Fruit fly (Drosophila melanogaster): Measurements from ENCODE around the gene by.

The by gene

DNA sequence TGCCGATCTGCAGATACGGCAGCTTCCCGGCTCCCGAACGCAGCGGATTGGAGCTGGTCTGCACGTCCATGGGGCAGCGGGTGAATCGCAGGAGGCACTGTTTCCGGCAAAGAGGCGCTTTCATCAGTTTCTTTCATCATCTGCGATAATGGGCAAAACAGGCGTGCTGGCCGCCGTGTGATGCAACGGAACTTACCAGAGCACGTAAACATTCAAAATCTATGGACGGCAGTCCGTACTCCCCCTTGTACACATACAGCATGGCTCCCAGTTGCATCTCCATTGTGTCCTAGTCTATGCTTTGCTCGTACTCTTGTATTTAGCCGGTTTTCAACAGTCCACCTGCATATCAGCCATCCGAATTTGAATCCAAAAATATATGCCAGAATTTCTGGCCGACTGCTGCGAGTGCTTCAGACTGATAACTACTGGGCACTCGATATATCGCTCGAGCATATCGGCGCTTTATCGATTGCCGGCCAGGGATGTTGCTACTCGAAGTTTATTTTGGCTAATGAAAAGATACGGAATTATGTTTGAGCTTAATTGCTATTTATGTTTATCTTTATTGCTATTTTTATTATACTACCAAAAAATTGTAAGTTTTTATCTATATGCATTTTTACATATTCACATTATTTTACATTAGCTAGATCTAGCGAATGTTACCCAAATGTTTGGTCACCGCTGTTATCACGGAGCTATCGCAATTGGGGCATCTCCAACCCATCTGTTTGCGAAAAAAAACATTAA, 30.6 kb upstream of the by start, which contains the start of the genes CG9393 and Vps45 (continued):
- TF ChIP-seq row (GFP tag; IDR thresholded peaks at IDR 0.05) (peak; percentile 89), Ada2b (GFP tag; IDR thresholded peaks at IDR 0.05) (peak; percentile 15; the same call in 1 of the 2 replicates), Max (GFP tag; optimal IDR thresholded peaks at IDR 0.05) (peak; percentile 80), Dref (GFP tag; IDR thresholded peaks at IDR 0.05) (peak; percentile 91), CG13894 (tag; optimal IDR thresholded peaks at IDR 0.05) (no peak), tio (GFP tag; optimal IDR thresholded peaks at IDR 0.05) (no peak), toy (GFP tag; IDR thresholded peaks at IDR 0.05) (no peak), CG4617 (GFP tag; optimal IDR thresholded peaks at IDR 0.05; ENCODE audit: borderline replicate concordance) (peak; percentile 75), klu (GFP tag; IDR thresholded peaks at IDR 0.05) (peak; percentile 54), D19B (GFP tag; optimal IDR thresholded peaks at IDR 0.05) (no peak), CG11723 (GFP tag; optimal IDR thresholded peaks at IDR 0.05) (no peak), crp (GFP tag; optimal IDR thresholded peaks at IDR 0.05) (peak; percentile 28 to 82), Jarid2 (GFP tag; optimal IDR thresholded peaks at IDR 0.05) (no peak), CG10267 (tag; optimal IDR thresholded peaks at IDR 0.05) (peak; percentile 65), jigr1 (GFP tag; IDR thresholded peaks at IDR 0.05) (no peak), MTF-1 (GFP tag; optimal IDR thresholded peaks at IDR 0.05; ENCODE audit: borderline replicate concordance) (no peak), CG17612 (GFP tag; IDR thresholded peaks at IDR 0.05) (no peak), CG6765 (GFP tag; optimal IDR thresholded peaks at IDR 0.05) (no peak), Hr3 (GFP tag; optimal IDR thresholded peaks at IDR 0.05) (peak; percentile 69), CG7357 (GFP tag; IDR thresholded peaks at IDR 0.05) (no peak), chif (GFP tag; optimal IDR thresholded peaks at IDR 0.05) (peak; percentile 38 to 57), CG12769 (tag; optimal IDR thresholded peaks at IDR 0.05) (no peak), Elba2 (GFP tag; optimal IDR thresholded peaks at IDR 0.05) (peak; percentile 13), CG12744 (GFP tag; optimal IDR thresholded peaks at IDR 0.05) (peak; percentile 50), sens (GFP tag) (peak; percentile 94), ken (GFP tag; IDR thresholded peaks at IDR 0.05) (no peak; the same call in 2 of the 3 replicates), Eip74EF (GFP tag; optimal IDR thresholded peaks at IDR 0.05) (no peak), CG10654 (GFP tag; optimal IDR thresholded peaks at IDR 0.05) (peak; percentile 59), Fer2 (tag; optimal IDR thresholded peaks at IDR 0.05) (peak; percentile 58), unpg (GFP tag; optimal IDR thresholded peaks at IDR 0.05) (no peak), CG3726 (GFP tag; IDR thresholded peaks at IDR 0.05) (no peak), CG14050 (GFP tag; IDR thresholded peaks at IDR 0.05) (no peak), kni (GFP tag; optimal IDR thresholded peaks at IDR 0.05) (peak; percentile 59), HmgZ (tag; optimal IDR thresholded peaks at IDR 0.05) (peak; percentile 75), CG4854 (GFP tag; optimal IDR thresholded peaks at IDR 0.05) (peak; percentile 43), pita (GFP tag; optimal IDR thresholded peaks at IDR 0.05) (no peak), bab2 (GFP tag; optimal IDR thresholded peaks at IDR 0.05) (peak; percentile 63), mld (GFP tag; IDR thresholded peaks at IDR 0.05; ENCODE audit: partially characterized antibody) (peak; percentile 89), HLH4C (GFP tag; IDR thresholded peaks at IDR 0.05; ENCODE audit: partially characterized antibody) (peak; percentile 94), CG10979 (tag; optimal IDR thresholded peaks at IDR 0.05) (peak; percentile 45), Sry-β (GFP tag; optimal IDR thresholded peaks at IDR 0.05) (peak; percentile 96), CG8944 (GFP tag; optimal IDR thresholded peaks at IDR 0.05) (peak; percentile 7), grn (GFP tag; optimal IDR thresholded peaks at IDR 0.05) (peak; percentile 84), CG16863 (GFP tag; optimal IDR thresholded peaks at IDR 0.05) (peak; percentile 57), Bdp1 (GFP tag; optimal IDR thresholded peaks at IDR 0.05) (peak; percentile 48), tna (GFP tag; IDR thresholded peaks at IDR 0.05; ENCODE audit: partially characterized antibody) (peak; percentile 87), Xrp1 (GFP tag; IDR thresholded peaks at IDR 0.05) (peak; percentile 66), CG17568 (GFP tag; optimal IDR thresholded peaks at IDR 0.05) (no peak), zfh2 (GFP tag; optimal IDR thresholded peaks at IDR 0.05) (peak; percentile 79)
